Worm (Caenorhabditis elegans) whole organism, L3 larva: ENCODE measurements around the gene twk-11.

ENCODE experiments used
- R02D3.7 ChIP-seq: fragments of 150-350 bp; optimal IDR thresholded peaks from 2 replicates; lab custom pipeline; 2014; ENCODE audit warnings: missing biosample characterization, missing genetic modification characterization
- ZK546.5 ChIP-seq: sonication (generic microtip); optimal IDR thresholded peaks from 2 replicates; lab custom pipeline; 2017; ENCODE audit warnings: missing biosample characterization, missing genetic modification characterization
- ama-1 ChIP-seq: fragments of 150-350 bp; optimal IDR thresholded peaks from 2 replicates; lab custom pipeline; 2018
- ceh-16 ChIP-seq: sonication (generic microtip); optimal IDR thresholded peaks from 2 replicates; lab custom pipeline; 2017; ENCODE audit warnings: missing biosample characterization, missing genetic modification characterization
- ceh-9 ChIP-seq: sonication (generic microtip); optimal IDR thresholded peaks from 2 replicates; lab custom pipeline; 2018; ENCODE audit warnings: missing biosample characterization, missing genetic modification characterization
- daf-12 ChIP-seq: fragments of 150-350 bp; optimal IDR thresholded peaks from 2 replicates; lab custom pipeline; 2014; ENCODE audit warnings: missing biosample characterization, missing genetic modification reagents, missing genetic modification characterization
- egl-5 ChIP-seq: fragments of 150-350 bp; optimal IDR thresholded peaks from 2 replicates; lab custom pipeline; 2017; ENCODE audit warnings: missing biosample characterization, missing genetic modification reagents, missing genetic modification characterization, inconsistent platforms
- elt-1 ChIP-seq: fragments of 150-350 bp; optimal IDR thresholded peaks from 2 replicates; lab custom pipeline; 2014; ENCODE audit warnings: missing biosample characterization, missing genetic modification characterization
- elt-2 ChIP-seq: sonication (generic microtip); optimal IDR thresholded peaks from 2 replicates; lab custom pipeline; 2016; ENCODE audit warnings: missing genetic modification reagents, mild to moderate bottlenecking, missing genetic modification characterization, missing compliant biosample characterization
- elt-3 ChIP-seq, 3 experiments: fragments of 150-350 bp in 1 of 3; sonication (generic microtip) in 2 of 3; optimal IDR thresholded peaks; 2 replicates in 2 of 3; 4 replicates in 1 of 3; lab custom pipeline; 2014 to 2017; ENCODE audit warnings: missing biosample characterization in 3 of 3, missing genetic modification characterization in 3 of 3
- fkh-10 ChIP-seq: sonication (generic microtip); optimal IDR thresholded peaks from 2 replicates; lab custom pipeline; 2017; ENCODE audit warnings: missing biosample characterization, missing genetic modification reagents, missing genetic modification characterization
- fkh-2 ChIP-seq: fragments of 150-350 bp; optimal IDR thresholded peaks from 2 replicates; lab custom pipeline; 2014; ENCODE audit warnings: missing biosample characterization, missing genetic modification reagents, missing genetic modification characterization
- fos-1 ChIP-seq: fragments of 150-350 bp; optimal IDR thresholded peaks from 2 replicates; lab custom pipeline; 2014; ENCODE audit warnings: missing biosample characterization, missing genetic modification characterization
- hmg-11 ChIP-seq: sonication (generic microtip); optimal IDR thresholded peaks from 2 replicates; lab custom pipeline; 2016; ENCODE audit warnings: missing genetic modification characterization, missing compliant biosample characterization
- lin-15B ChIP-seq: fragments of 150-350 bp; optimal IDR thresholded peaks from 2 replicates; lab custom pipeline; 2014; ENCODE audit warnings: missing biosample characterization, missing genetic modification characterization
- mdl-1 ChIP-seq: fragments of 150-350 bp; optimal IDR thresholded peaks from 2 replicates; lab custom pipeline; 2014; ENCODE audit warnings: missing biosample characterization, missing genetic modification characterization
- mml-1 ChIP-seq: fragments of 150-350 bp; sonication (generic microtip); optimal IDR thresholded peaks from 3 replicates; lab custom pipeline; 2014; ENCODE audit warnings: missing biosample characterization, missing genetic modification characterization
- nfya-1 ChIP-seq: sonication (generic microtip); optimal IDR thresholded peaks from 2 replicates; lab custom pipeline; 2017; ENCODE audit warnings: missing genetic modification characterization, mild to moderate bottlenecking, missing compliant biosample characterization, antibody characterized with exemption, moderate library complexity; ENCODE audit not compliant: insufficient read depth
- nhr-12 ChIP-seq: fragments of 150-350 bp; optimal IDR thresholded peaks from 2 replicates; lab custom pipeline; 2014; ENCODE audit warnings: missing biosample characterization, missing genetic modification characterization
- nhr-23 ChIP-seq: fragments of 150-350 bp; optimal IDR thresholded peaks from 2 replicates; lab custom pipeline; 2014; ENCODE audit warnings: missing biosample characterization, missing genetic modification reagents, missing genetic modification characterization
- nhr-237 ChIP-seq: fragments of 150-350 bp; optimal IDR thresholded peaks from 2 replicates; lab custom pipeline; 2014; ENCODE audit warnings: missing biosample characterization, missing genetic modification characterization
- nhr-28 ChIP-seq: fragments of 150-350 bp; optimal IDR thresholded peaks from 2 replicates; lab custom pipeline; 2014; ENCODE audit warnings: missing biosample characterization, missing genetic modification characterization
- nhr-43 ChIP-seq: sonication (generic microtip); optimal IDR thresholded peaks from 2 replicates; lab custom pipeline; 2016; ENCODE audit warnings: mild to moderate bottlenecking, missing genetic modification characterization, missing compliant biosample characterization; ENCODE audit not compliant: poor library complexity, severe bottlenecking
- nhr-67 ChIP-seq: fragments of 150-350 bp; optimal IDR thresholded peaks from 2 replicates; lab custom pipeline; 2014; ENCODE audit warnings: missing biosample characterization, missing genetic modification characterization
- nhr-76 ChIP-seq: fragments of 150-350 bp; sonication (generic microtip); optimal IDR thresholded peaks from 5 replicates; lab custom pipeline; 2014; ENCODE audit warnings: missing biosample characterization, missing genetic modification characterization
- pha-4 ChIP-seq: fragments of 150-350 bp; optimal IDR thresholded peaks from 2 replicates; lab custom pipeline; 2014; ENCODE audit warnings: missing biosample characterization, missing genetic modification reagents, missing genetic modification characterization
- pqm-1 ChIP-seq: fragments of 150-350 bp; optimal IDR thresholded peaks from 2 replicates; lab custom pipeline; 2017; ENCODE audit warnings: missing biosample characterization, missing genetic modification characterization, inconsistent platforms
- sea-2 ChIP-seq: fragments of 150-350 bp; sonication (generic microtip); optimal IDR thresholded peaks from 4 replicates; lab custom pipeline; 2014; ENCODE audit warnings: missing biosample characterization, missing genetic modification reagents, missing genetic modification characterization
- skn-1 ChIP-seq: fragments of 150-350 bp; optimal IDR thresholded peaks from 2 replicates; lab custom pipeline; 2014; ENCODE audit warnings: missing biosample characterization, missing genetic modification characterization
- snpc-4 ChIP-seq: fragments of 150-350 bp; optimal IDR thresholded peaks from 2 replicates; lab custom pipeline; 2014; ENCODE audit warnings: missing biosample characterization, missing genetic modification characterization
- tbx-2 ChIP-seq: sonication (generic microtip); optimal IDR thresholded peaks from 2 replicates; lab custom pipeline; 2016; ENCODE audit warnings: mild to moderate bottlenecking, missing genetic modification characterization, missing compliant biosample characterization
- unc-62 ChIP-seq: fragments of 150-350 bp; sonication (generic microtip); optimal IDR thresholded peaks from 4 replicates; lab custom pipeline; 2014; ENCODE audit warnings: missing biosample characterization, missing genetic modification reagents, missing genetic modification characterization
- zag-1 ChIP-seq: fragments of 150-350 bp; optimal IDR thresholded peaks from 2 replicates; lab custom pipeline; 2014; ENCODE audit warnings: missing biosample characterization, missing genetic modification characterization
- ztf-11 ChIP-seq: fragments of 150-350 bp; optimal IDR thresholded peaks from 2 replicates; lab custom pipeline; 2014; ENCODE audit warnings: missing biosample characterization, missing genetic modification characterization

twk-11 gene

DNA sequence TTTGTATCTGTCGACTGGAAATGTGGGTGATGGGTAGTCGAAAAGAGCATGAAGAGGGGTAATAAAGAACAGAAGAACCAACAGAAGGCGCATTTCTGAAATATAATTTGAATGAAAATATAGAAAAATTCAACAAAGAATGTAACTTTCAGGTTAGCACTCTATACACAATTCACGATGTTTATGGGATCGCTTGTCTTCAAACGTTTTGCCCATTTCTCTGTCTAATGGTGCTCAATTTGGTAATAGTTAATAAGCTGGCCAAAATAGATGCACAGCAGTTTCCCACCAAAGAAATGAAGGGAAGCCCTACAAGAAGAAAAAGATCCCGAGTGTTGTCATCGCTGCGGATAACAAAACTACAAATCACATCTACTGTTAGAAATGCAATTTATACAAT, 11.1 kb upstream of the twk-11 start, which contains the start of gene F20A1.8:
Gene F20A1.8, minus strand, starts transcription at position 101 of the 400 bp plus-strand sequence.
- TF ChIP-seq fkh-10 (GFP tag; lab: Kevin White, UChicago) (no peak), pqm-1 (tag; lab: Kevin White, UChicago) (no peak), mdl-1 (no peak), egl-5 (tag; lab: Kevin White, UChicago) (no peak), elt-3 (tag; optimal IDR thresholded peaks at IDR 0.05; lab: Kevin White, UChicago) (no peak), sea-2 (GFP tag; lab: Kevin White, UChicago) (no peak), nhr-23 (tag; lab: Kevin White, UChicago) (no peak), pha-4 (tag; lab: Kevin White, UChicago) (no peak), mml-1 (tag; lab: Kevin White, UChicago) (no peak), ama-1 (no peak), nhr-67 (tag; lab: Kevin White, UChicago) (no peak), ceh-9 (no peak), snpc-4 (tag; lab: Kevin White, UChicago) (no peak), hmg-11 (tag; lab: Kevin White, UChicago) (no peak), fos-1 (no peak), R02D3.7 (no peak)
- TF ChIP-seq, all 47 proteins: peak for 0

DNA sequence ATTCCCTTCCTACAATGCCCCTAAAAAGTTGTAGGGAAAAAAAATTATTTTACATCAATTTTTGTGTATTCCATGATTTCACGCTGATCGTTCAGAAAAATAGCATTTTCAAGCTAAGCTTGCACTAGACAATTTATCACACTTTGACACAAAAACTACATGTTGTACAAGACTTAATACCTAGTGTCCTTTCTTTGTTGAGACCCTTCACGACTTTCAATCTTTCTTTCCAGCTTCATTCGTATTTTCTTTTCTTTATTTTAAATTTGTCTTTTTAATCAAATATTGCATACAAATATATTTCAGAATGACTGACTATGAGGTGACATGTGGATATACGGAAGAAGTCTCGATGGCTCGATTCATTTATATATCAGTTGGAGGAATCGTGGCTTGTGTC, 9.6 kb upstream of the twk-11 start, which contains the start of gene F20A1.2:
Gene F20A1.2, plus strand, starts transcription at position 301 of the 400 bp plus-strand sequence.
- TF ChIP-seq hmg-11 (tag; lab: Kevin White, UChicago) (no peak), nhr-43 (tag; lab: Kevin White, UChicago) (no peak), elt-2 (tag; lab: Kevin White, UChicago) (no peak), ceh-9 (no peak), tbx-2 (tag; lab: Kevin White, UChicago) (no peak), ZK546.5 (tag; lab: Kevin White, UChicago) (no peak), ztf-11 (no peak), skn-1 (tag; lab: Kevin White, UChicago) (no peak), mdl-1 (no peak), ceh-16 (tag; lab: Kevin White, UChicago) (no peak), sea-2 (GFP tag; lab: Kevin White, UChicago) (no peak), unc-62 (GFP tag; lab: Kevin White, UChicago) (no peak), daf-12 (tag; lab: Kevin White, UChicago) (no peak), nfya-1 (no peak), elt-1 (tag; lab: Kevin White, UChicago) (no peak), zag-1 (tag; lab: Kevin White, UChicago) (no peak)
- TF ChIP-seq, all 47 proteins: peak for 0

DNA sequence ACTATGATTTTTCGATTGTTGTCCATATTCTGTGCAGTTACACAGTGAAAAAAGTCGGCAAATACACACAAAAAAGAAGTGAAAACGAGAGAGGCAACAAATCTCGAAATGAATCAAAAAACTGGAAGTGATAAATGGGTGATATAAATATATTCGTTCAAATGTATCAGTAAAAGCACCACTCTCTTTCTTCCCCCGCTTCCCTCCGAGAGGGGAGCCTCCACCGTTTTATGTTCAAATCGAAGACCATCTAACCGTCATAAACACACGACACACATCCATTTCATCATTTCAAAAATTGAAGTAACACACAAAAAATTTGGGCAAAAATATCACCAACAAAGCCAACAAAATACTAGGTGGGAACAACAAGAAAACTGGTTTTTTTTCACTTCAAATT, 9.3 kb downstream of the twk-11 start, which contains the start of gene F20A1.6:
Gene F20A1.6, minus strand, starts transcription at position 101 of the 400 bp plus-strand sequence.
- TF ChIP-seq nhr-12 (no peak), nhr-76 (tag; lab: Kevin White, UChicago) (no peak), pqm-1 (tag; lab: Kevin White, UChicago) (no peak), hmg-11 (tag; lab: Kevin White, UChicago) (no peak), nhr-23 (tag; lab: Kevin White, UChicago) (no peak), elt-3 (tag; optimal IDR thresholded peaks at IDR 0.05; lab: Kevin White, UChicago) (no peak), pha-4 (tag; lab: Kevin White, UChicago) (no peak), fkh-2 (tag; lab: Kevin White, UChicago) (no peak), nhr-28 (tag; lab: Kevin White, UChicago) (no peak), R02D3.7 (no peak), nhr-237 (tag; lab: Kevin White, UChicago) (no peak), ceh-9 (no peak), nhr-43 (tag; lab: Kevin White, UChicago) (no peak)

DNA sequence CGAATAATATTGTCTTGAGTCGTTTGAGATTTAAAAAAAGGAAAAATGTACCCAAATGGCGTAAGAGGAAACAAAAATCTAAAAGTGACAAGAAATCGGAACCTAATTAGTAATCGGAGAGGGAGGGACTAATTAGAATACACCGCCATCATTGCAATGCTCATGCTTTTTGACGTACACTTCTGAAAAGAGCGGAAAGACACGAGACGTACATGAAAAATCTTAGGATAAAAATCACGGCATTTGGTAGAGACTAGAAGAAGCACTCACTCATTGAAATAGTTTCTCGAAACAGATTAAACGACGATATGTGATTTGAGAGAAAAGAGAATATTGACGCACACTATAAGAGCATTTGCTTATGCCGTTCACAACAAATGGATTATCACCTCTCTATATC, 13.4 kb downstream of the twk-11 start:
- TF ChIP-seq nhr-237 (tag; lab: Kevin White, UChicago) = no peak
- no peak for TF ChIP-seq nfya-1
- no peak for TF ChIP-seq egl-5 (tag; lab: Kevin White, UChicago)
- no peak for TF ChIP-seq ceh-9
- no peak for TF ChIP-seq mdl-1
- no peak for TF ChIP-seq lin-15B (tag; lab: Kevin White, UChicago)
- no peak for TF ChIP-seq pqm-1 (tag; lab: Kevin White, UChicago)
- no peak for TF ChIP-seq nhr-12
- TF ChIP-seq nhr-76 (tag; lab: Kevin White, UChicago) = no peak
- no peak for TF ChIP-seq nhr-67 (tag; lab: Kevin White, UChicago)
- TF ChIP-seq skn-1 (tag; lab: Kevin White, UChicago) = no peak
- TF ChIP-seq zag-1 (tag; lab: Kevin White, UChicago) = no peak
- no peak for TF ChIP-seq daf-12 (tag; lab: Kevin White, UChicago)
- no peak for TF ChIP-seq nhr-28 (tag; lab: Kevin White, UChicago)
- no peak for TF ChIP-seq ztf-11
